Worm (Caenorhabditis elegans) whole organism, L4 larva: ENCODE results near the gene F32D8.4.

Experiments used
- F49E8.2 ChIP-seq: sonication (generic microtip); optimal IDR thresholded peaks from 2 replicates; lab custom pipeline; 2016; ENCODE audit warnings: missing compliant biosample characterization, mild to moderate bottlenecking, missing genetic modification characterization, borderline replicate concordance
- ZK546.5 ChIP-seq, 2 experiments: sonication (generic microtip); optimal IDR thresholded peaks; 2 replicates each; lab custom pipeline; 2017; ENCODE audit warnings: missing biosample characterization in 2 of 2, missing genetic modification characterization in 2 of 2
- nhr-77 ChIP-seq: fragments of 150-350 bp; optimal IDR thresholded peaks from 2 replicates; lab custom pipeline; 2014; ENCODE audit warnings: missing biosample characterization, missing genetic modification characterization

- TF ChIP-seq nhr-77 (tag; lab: Kevin White, UChicago) = no peak
- TF ChIP-seq F49E8.2 (tag; lab: Kevin White, UChicago) = no peak
- no peak for TF ChIP-seq ZK546.5 (tag; optimal IDR thresholded peaks at IDR 0.05; lab: Kevin White, UChicago)
Observed at ce11 chrV:10932411-10932810, 39.1 kb upstream of the F32D8.4 start, which contains the start of gene F58B4.5.
